Worm (Caenorhabditis elegans): ENCODE results near the gene R04A9.3.

The R04A9.3 gene

ce11 chrX:380505-380904, at the start of gene R04A9.3:
TSS of gene R04A9.3 (minus strand) at chrX:380605.
- TF ChIP-seq unc-62 (GFP tag; optimal IDR thresholded peaks at IDR 0.05): no peak

- no peak for TF ChIP-seq unc-62 (GFP tag; optimal IDR thresholded peaks at IDR 0.05)
These were observed 45.1 kb upstream of the R04A9.3 start, which contains the start of gene ZK1193.2 for ce11 chrX:425535-425934. TSS of gene ZK1193.2 (minus strand) at chrX:425635.

- TF ChIP-seq unc-62 (GFP tag; optimal IDR thresholded peaks at IDR 0.05): no peak
These were observed 43.4 kb upstream of the R04A9.3 start for ce11 chrX:423757-424156.

- no peak for TF ChIP-seq unc-62 (GFP tag; optimal IDR thresholded peaks at IDR 0.05)
These were observed 41.6 kb upstream of the R04A9.3 start for ce11 chrX:421785-422657.

ce11 chrX:421407-421784, 41.0 kb upstream of the R04A9.3 start, which contains the start of gene col-19:
TSS of gene col-19 (plus strand) at chrX:421707.
- TF ChIP-seq unc-62 (GFP tag; optimal IDR thresholded peaks at IDR 0.05): no peak

- TF ChIP-seq unc-62 (GFP tag; optimal IDR thresholded peaks at IDR 0.05): no peak
These were observed 29.7 kb upstream of the R04A9.3 start for ce11 chrX:410073-410572.

ce11 chrX:404597-404996, 24.2 kb upstream of the R04A9.3 start, which contains the start of gene R04A9.1:
TSS of gene R04A9.1 (plus strand) at chrX:404897.
- TF ChIP-seq unc-62 (GFP tag; optimal IDR thresholded peaks at IDR 0.05): no peak

- no peak for TF ChIP-seq unc-62 (GFP tag; optimal IDR thresholded peaks at IDR 0.05)
These were observed 22.5 kb upstream of the R04A9.3 start for ce11 chrX:402951-403350.

- no peak for TF ChIP-seq unc-62 (GFP tag; optimal IDR thresholded peaks at IDR 0.05)
These were observed 19.1 kb upstream of the R04A9.3 start for ce11 chrX:399535-399934.

ce11 chrX:397259-397658, 16.9 kb upstream of the R04A9.3 start, which contains the start of gene R04A9.6:
TSS of gene R04A9.6 (plus strand) at chrX:397559.
- no peak for TF ChIP-seq unc-62 (GFP tag; optimal IDR thresholded peaks at IDR 0.05)

- TF ChIP-seq unc-62 (GFP tag; optimal IDR thresholded peaks at IDR 0.05): no peak
These were observed 14.3 kb upstream of the R04A9.3 start, which contains the start of gene R04A9.7 for ce11 chrX:394709-395108. TSS of gene R04A9.7 (minus strand) at chrX:394892.

- no peak for TF ChIP-seq unc-62 (GFP tag; optimal IDR thresholded peaks at IDR 0.05)
These were observed 10.1 kb upstream of the R04A9.3 start, which contains the start of gene R04A9.9 for ce11 chrX:390469-390868. TSS of gene R04A9.9 (minus strand) at chrX:390569.

- TF ChIP-seq unc-62 (GFP tag; optimal IDR thresholded peaks at IDR 0.05): no peak
These were observed 9.2 kb upstream of the R04A9.3 start for ce11 chrX:389566-389965.

ce11 chrX:388728-389127, 8.3 kb upstream of the R04A9.3 start, which contains the start of gene ceh-93:
TSS of gene ceh-93 (minus strand) at chrX:388797.
- TF ChIP-seq unc-62 (GFP tag; optimal IDR thresholded peaks at IDR 0.05): no peak

ce11 chrX:382692-383091, 2.3 kb upstream of the R04A9.3 start, which contains the start of gene ife-2:
TSS of gene ife-2 (minus strand) at chrX:382709.
- no peak for TF ChIP-seq unc-62 (GFP tag; optimal IDR thresholded peaks at IDR 0.05)

ce11 chrX:381029-381428, 624 bp upstream of the R04A9.3 start:
- no peak for TF ChIP-seq unc-62 (GFP tag; optimal IDR thresholded peaks at IDR 0.05)

ce11 chrX:371761-372285, 8.6 kb downstream of the R04A9.3 start, which contains the start of gene nrde-3:
TSS of gene nrde-3 (plus strand) at chrX:372235.
- no peak for TF ChIP-seq unc-62 (GFP tag; optimal IDR thresholded peaks at IDR 0.05)

Data from whole organism, dauer.